Worm (Caenorhabditis elegans): ENCODE data around the gene F59C12.4.

- no peak for TF ChIP-seq ztf-28 (GFP tag; IDR thresholded peaks at IDR 0.05)
- no peak for TF ChIP-seq egl-18 (GFP tag; IDR thresholded peaks at IDR 0.05)
- no peak for TF ChIP-seq lag-1 (GFP tag; IDR thresholded peaks at IDR 0.05)
- no peak for TF ChIP-seq ztf-26 (tag; optimal IDR thresholded peaks at IDR 0.05)
- TF ChIP-seq unc-130 (GFP tag; optimal IDR thresholded peaks at IDR 0.05) = no peak
- no peak for TF ChIP-seq tbx-9 (tag; optimal IDR thresholded peaks at IDR 0.05; ENCODE audit: borderline replicate concordance)
- no peak for TF ChIP-seq snpc-4 (GFP tag; optimal IDR thresholded peaks at IDR 0.05)
- peak in 2 of 4 experiments; percentile 41 to 50 for TF ChIP-seq snpc-4 (tag; optimal IDR thresholded peaks at IDR 0.05)
- peak in 1 of 2 experiments; percentile 65 for TF ChIP-seq let-607 (tag; optimal IDR thresholded peaks at IDR 0.05)
- TF ChIP-seq dox-1 (GFP tag; IDR thresholded peaks at IDR 0.05) = peak; percentile 60; the same call in 1 of the 2 replicates
- TF ChIP-seq aptf-3 (GFP tag; IDR thresholded peaks at IDR 0.05) = no peak
- TF ChIP-seq Y56A3A.18 (GFP tag; IDR thresholded peaks at IDR 0.05) = 0 out of 2 replicates have a peak, but pooled peaks have one; percentile 34
- TF ChIP-seq unc-62 (GFP tag; optimal IDR thresholded peaks at IDR 0.05) = peak; percentile 44
- no peak for TF ChIP-seq somi-1 (GFP tag; optimal IDR thresholded peaks at IDR 0.05)
Measured at ce11 chrX:16553845-16554426, 48.5 kb downstream of the F59C12.4 start, which contains the start of gene K08B5.2.
